Worm (Caenorhabditis elegans): Measurements from ENCODE around the gene rig-1.

- TF ChIP-seq nhr-12 (tag; optimal IDR thresholded peaks at IDR 0.05): no peak
- no peak for TF ChIP-seq fos-1 (tag; optimal IDR thresholded peaks at IDR 0.05)
- no peak for TF ChIP-seq nhr-20 (tag; optimal IDR thresholded peaks at IDR 0.05)
- no peak for TF ChIP-seq nhr-28 (tag; optimal IDR thresholded peaks at IDR 0.05)
- TF ChIP-seq unc-86 (tag; optimal IDR thresholded peaks at IDR 0.05): no peak
- no peak for TF ChIP-seq tbx-2 (tag; optimal IDR thresholded peaks at IDR 0.05)
- no peak for TF ChIP-seq lin-39 (tag; optimal IDR thresholded peaks at IDR 0.05)
- no peak for TF ChIP-seq ceh-82 (tag; optimal IDR thresholded peaks at IDR 0.05)
- no peak for TF ChIP-seq unc-62 (GFP tag; optimal IDR thresholded peaks at IDR 0.05)
- TF ChIP-seq fkh-4 (tag; optimal IDR thresholded peaks at IDR 0.05; ENCODE audit: borderline replicate concordance): no peak
- TF ChIP-seq nhr-11 (tag; optimal IDR thresholded peaks at IDR 0.05): no peak
- TF ChIP-seq ama-1 (optimal IDR thresholded peaks at IDR 0.05): no peak
- TF ChIP-seq sptf-1 (tag; optimal IDR thresholded peaks at IDR 0.05): no peak
- no peak for TF ChIP-seq alr-1 (tag; optimal IDR thresholded peaks at IDR 0.05; ENCODE audit: borderline replicate concordance)
These were observed 4.4 kb upstream of the rig-1 start for ce11 chrX:8656019-8656418.

Measured in whole organism, L1 larva.